Worm (Caenorhabditis elegans) whole organism, mixed stage, embryonic: ENCODE measurements around the gene F17E9.15.
"Not testable (repeated sequence)": the region's sequence is repeated elsewhere in the genome, so short reads cannot be mapped to it uniquely, and the experiment has no call there.

Experiments used
- blmp-1 ChIP-seq: fragments of 150-350 bp; optimal IDR thresholded peaks from 2 replicates; lab custom pipeline; 2014; ENCODE audit warnings: missing biosample characterization, missing genetic modification characterization
- ces-1 ChIP-seq: fragments of 150-350 bp; optimal IDR thresholded peaks from 2 replicates; lab custom pipeline; 2014; ENCODE audit warnings: missing biosample characterization, missing genetic modification reagents, missing genetic modification characterization
- lin-13 ChIP-seq: fragments of 150-350 bp; optimal IDR thresholded peaks from 2 replicates; lab custom pipeline; 2014; ENCODE audit warnings: missing biosample characterization, missing genetic modification characterization
- lin-32 ChIP-seq: fragments of 200-800 bp; sonication (Bioruptor generic); optimal IDR thresholded peaks from 2 replicates; lab custom pipeline; 2018; ENCODE audit warnings: mild to moderate bottlenecking, missing genetic modification characterization, missing compliant biosample characterization
- lsy-2 ChIP-seq: fragments of 150-350 bp; optimal IDR thresholded peaks from 2 replicates; lab custom pipeline; 2014; ENCODE audit warnings: missing biosample characterization, missing genetic modification characterization
- mab-5 ChIP-seq: fragments of 150-350 bp; optimal IDR thresholded peaks from 2 replicates; lab custom pipeline; 2014; ENCODE audit warnings: missing biosample characterization, missing genetic modification characterization
- mep-1 ChIP-seq: fragments of 150-350 bp; optimal IDR thresholded peaks from 2 replicates; lab custom pipeline; 2017; ENCODE audit warnings: missing biosample characterization, missing genetic modification reagents, missing genetic modification characterization, inconsistent platforms
- nhr-237 ChIP-seq: fragments of 150-350 bp; optimal IDR thresholded peaks from 2 replicates; lab custom pipeline; 2014; ENCODE audit warnings: missing biosample characterization, missing genetic modification characterization
- pha-4 ChIP-seq: fragments of 150-350 bp; optimal IDR thresholded peaks from 2 replicates; lab custom pipeline; 2018; ENCODE audit warnings: missing biosample characterization, missing genetic modification reagents, missing genetic modification characterization
- snpc-4 ChIP-seq: fragments of 150-350 bp; optimal IDR thresholded peaks from 2 replicates; lab custom pipeline; 2014; ENCODE audit warnings: missing biosample characterization, missing genetic modification characterization

DNA sequence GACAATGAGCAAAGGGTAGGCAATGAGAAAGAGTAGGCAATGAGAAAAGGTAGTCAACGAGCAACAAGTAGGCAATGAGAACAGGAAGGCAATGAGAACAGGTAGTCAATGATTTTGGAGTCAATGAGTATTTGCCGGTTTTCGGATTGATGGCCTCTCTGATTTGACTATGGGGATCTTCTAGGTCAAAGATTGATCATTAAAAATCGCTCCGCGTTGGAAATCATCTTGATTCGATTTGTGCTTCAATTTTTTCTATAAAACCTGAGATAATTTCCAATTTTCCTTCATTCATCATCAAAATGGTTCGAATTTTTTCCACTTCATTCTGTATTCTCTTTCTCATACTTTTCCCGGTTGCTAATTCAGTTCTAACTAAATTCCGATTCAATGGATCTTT, 4.8 kb downstream of the F17E9.15 start, which contains the start of gene F17E9.16:
- TF ChIP-seq lsy-2 (tag; lab: Kevin White, UChicago); lin-32 (GFP tag; lab: Kevin White, UChicago); snpc-4; mab-5 (tag; lab: Kevin White, UChicago); lin-13 (tag; lab: Kevin White, UChicago); mep-1; ces-1 (GFP tag; lab: Kevin White, UChicago); blmp-1 (tag; lab: Kevin White, UChicago); nhr-237 (tag; lab: Kevin White, UChicago); pha-4 (tag; lab: Kevin White, UChicago): not testable (repeated sequence)
